Comparison of ENCODE assay signal across 1 fruit fly cellular context in genomic region chrX:14743819-14744218, dm6.
A peak's percentile ranks its signal among the peaks of the same experiment; 100 is the strongest.
TF ChIP-seq lines count a peak whose summit lies in the region.

No protein-coding gene starts in this region.

TF ChIP-seq in whole organism, embryonic, 481 proteins besides CTCF, POLR2A, EP300 and RAD21 (continued from another document and continues in another):
- TF ChIP-seq CG1792 (GFP tag; optimal IDR thresholded peaks at IDR 0.05; lab: Kevin White, UChicago) (no peak), CG11723 (GFP tag; optimal IDR thresholded peaks at IDR 0.05; lab: Kevin White, UChicago) (no peak), slou (GFP tag; optimal IDR thresholded peaks at IDR 0.05; lab: Kevin White, UChicago) (no peak), CG10321 (GFP tag; IDR thresholded peaks at IDR 0.05; lab: Robert Waterston, UW) (no peak), CG15269 (tag; optimal IDR thresholded peaks at IDR 0.05; lab: Kevin White, UChicago) (peak; percentile 55), NC2α (GFP tag; optimal IDR thresholded peaks at IDR 0.05; lab: Kevin White, UChicago) (no peak), kah (GFP tag; optimal IDR thresholded peaks at IDR 0.05; lab: Kevin White, UChicago) (peak; percentile 50), Nf-YB (GFP tag; optimal IDR thresholded peaks at IDR 0.05; lab: Kevin White, UChicago) (peak; percentile 49), CG15011 (GFP tag; optimal IDR thresholded peaks at IDR 0.05; lab: Kevin White, UChicago) (peak; percentile 14), CG7745 (tag; optimal IDR thresholded peaks at IDR 0.05; lab: Kevin White, UChicago) (no peak), CG3995 (GFP tag; optimal IDR thresholded peaks at IDR 0.05; lab: Kevin White, UChicago) (no peak), Awh (GFP tag; IDR thresholded peaks at IDR 0.05; lab: Robert Waterston, UW) (0 out of 2 replicates have a peak, but pooled peaks have one; percentile 25), mld (GFP tag; IDR thresholded peaks at IDR 0.05; lab: Robert Waterston, UW; ENCODE audit: partially characterized antibody) (no peak), gsb (GFP tag; IDR thresholded peaks at IDR 0.05; lab: Robert Waterston, UW) (no peak), Atf3 (GFP tag; optimal IDR thresholded peaks at IDR 0.05; lab: Kevin White, UChicago) (no peak), kay (GFP tag; optimal IDR thresholded peaks at IDR 0.05; lab: Kevin White, UChicago) (no peak), ap (GFP tag; IDR thresholded peaks at IDR 0.05; lab: Robert Waterston, UW) (0 out of 2 replicates have a peak, but pooled peaks have one; percentile 26), stwl (tag; optimal IDR thresholded peaks at IDR 0.05; lab: Kevin White, UChicago) (no peak), CoRest (tag; optimal IDR thresholded peaks at IDR 0.05; lab: Kevin White, UChicago) (peak; percentile 64), Blimp-1 (GFP tag; optimal IDR thresholded peaks at IDR 0.05; lab: Kevin White, UChicago) (peak; percentile 64), CG1233 (GFP tag; optimal IDR thresholded peaks at IDR 0.05; lab: Kevin White, UChicago) (peak; percentile 12), fru (optimal IDR thresholded peaks at IDR 0.05; lab: Kevin White, UChicago) (no peak), CG31365 (tag; optimal IDR thresholded peaks at IDR 0.05; lab: Kevin White, UChicago) (no peak), aop (GFP tag; IDR thresholded peaks at IDR 0.05; lab: Robert Waterston, UW) (no peak), ewg (GFP tag; optimal IDR thresholded peaks at IDR 0.05; lab: Kevin White, UChicago) (no peak), sisA (GFP tag; IDR thresholded peaks at IDR 0.05; lab: Robert Waterston, UW) (peak; percentile 40; the same call in 1 of the 2 replicates), CG5953 (GFP tag; IDR thresholded peaks at IDR 0.05; lab: Robert Waterston, UW) (no peak), tll (GFP tag; optimal IDR thresholded peaks at IDR 0.05; lab: Kevin White, UChicago) (no peak), CG9797 (GFP tag; optimal IDR thresholded peaks at IDR 0.05; lab: Kevin White, UChicago) (no peak), YL-1 (GFP tag; optimal IDR thresholded peaks at IDR 0.05; lab: Kevin White, UChicago) (no peak), Atf6 (GFP tag; IDR thresholded peaks at IDR 0.05; lab: Robert Waterston, UW) (no peak; the same call in 1 of the 2 replicates), Atf-2 (GFP tag; optimal IDR thresholded peaks at IDR 0.05; lab: Kevin White, UChicago) (no peak), CG10274 (GFP tag; optimal IDR thresholded peaks at IDR 0.05; lab: Kevin White, UChicago) (no peak), Optix (GFP tag; IDR thresholded peaks at IDR 0.05; lab: Robert Waterston, UW) (0 out of 3 replicates have a peak, but pooled peaks have one; percentile 34), CG30431 (GFP tag; optimal IDR thresholded peaks at IDR 0.05; lab: Kevin White, UChicago) (peak; percentile 3), Max (GFP tag; optimal IDR thresholded peaks at IDR 0.05; lab: Kevin White, UChicago) (peak; percentile 27), Meics (GFP tag; optimal IDR thresholded peaks at IDR 0.05; lab: Kevin White, UChicago) (peak; percentile 43), CG14050 (GFP tag; IDR thresholded peaks at IDR 0.05; lab: Robert Waterston, UW) (no peak), gro (GFP tag; optimal IDR thresholded peaks at IDR 0.05; lab: Kevin White, UChicago) (no peak), Hey (tag; optimal IDR thresholded peaks at IDR 0.05; lab: Kevin White, UChicago) (no peak), bigmax (GFP tag; optimal IDR thresholded peaks at IDR 0.05; lab: Kevin White, UChicago) (no peak), CG11504 (tag; optimal IDR thresholded peaks at IDR 0.05; lab: Kevin White, UChicago) (peak; percentile 75), CG3281 (GFP tag; optimal IDR thresholded peaks at IDR 0.05; lab: Kevin White, UChicago) (peak; percentile 10), Xrp1 (GFP tag; IDR thresholded peaks at IDR 0.05; lab: Robert Waterston, UW) (peak; percentile 81), Lhr (GFP tag; optimal IDR thresholded peaks at IDR 0.05; lab: Kevin White, UChicago) (no peak), chif (GFP tag; optimal IDR thresholded peaks at IDR 0.05; lab: Kevin White, UChicago) (no peak), nau (GFP tag; optimal IDR thresholded peaks at IDR 0.05; lab: Kevin White, UChicago) (peak; percentile 22), ara (GFP tag; IDR thresholded peaks at IDR 0.05; lab: Robert Waterston, UW) (peak; percentile 67), vnd (GFP tag; IDR thresholded peaks at IDR 0.05; lab: Robert Waterston, UW; ENCODE audit: partially characterized antibody) (no peak), Sox102F (GFP tag; optimal IDR thresholded peaks at IDR 0.05; lab: Kevin White, UChicago) (peak; percentile 64), sob (GFP tag; IDR thresholded peaks at IDR 0.05; lab: Robert Waterston, UW) (no peak), Aef1 (GFP tag; IDR thresholded peaks at IDR 0.05; lab: Robert Waterston, UW) (peak; percentile 37; the same call in 1 of the 3 replicates), cas (GFP tag; IDR thresholded peaks at IDR 0.05; lab: Robert Waterston, UW) (no peak), Jarid2 (GFP tag; optimal IDR thresholded peaks at IDR 0.05; lab: Kevin White, UChicago) (peak; percentile 33), CG10209 (GFP tag; optimal IDR thresholded peaks at IDR 0.05; lab: Kevin White, UChicago) (peak; percentile 54), ab (GFP tag; optimal IDR thresholded peaks at IDR 0.05; lab: Kevin White, UChicago) (no peak), CG11456 (GFP tag; IDR thresholded peaks at IDR 0.05; lab: Robert Waterston, UW) (no peak), CG18599 (GFP tag; optimal IDR thresholded peaks at IDR 0.05; lab: Kevin White, UChicago) (peak; percentile 61), CG34224 (GFP tag; IDR thresholded peaks at IDR 0.05; lab: Robert Waterston, UW; ENCODE audit: partially characterized antibody) (no peak), CG14710 (tag; optimal IDR thresholded peaks at IDR 0.05; lab: Kevin White, UChicago) (peak; percentile 68), Dad (GFP tag; optimal IDR thresholded peaks at IDR 0.05; lab: Kevin White, UChicago) (no peak), Dip3 (GFP tag; optimal IDR thresholded peaks at IDR 0.05; lab: Kevin White, UChicago) (no peak), prd (optimal IDR thresholded peaks at IDR 0.05; lab: Kevin White, UChicago) (no peak), prd (GFP tag; IDR thresholded peaks at IDR 0.05; lab: Robert Waterston, UW) (peak; percentile 77), so (GFP tag; IDR thresholded peaks at IDR 0.05; lab: Robert Waterston, UW) (peak; percentile 20; the same call in 1 of the 3 replicates), Ptx1 (GFP tag; IDR thresholded peaks at IDR 0.05; lab: Robert Waterston, UW) (peak; percentile 54), Vsx1 (GFP tag; optimal IDR thresholded peaks at IDR 0.05; lab: Kevin White, UChicago) (no peak), zfh2 (GFP tag; optimal IDR thresholded peaks at IDR 0.05; lab: Kevin White, UChicago) (no peak), Sox100B (GFP tag; optimal IDR thresholded peaks at IDR 0.05; lab: Kevin White, UChicago) (peak; percentile 74), CG6272 (GFP tag; IDR thresholded peaks at IDR 0.05; lab: Robert Waterston, UW) (no peak), Rx (GFP tag; IDR thresholded peaks at IDR 0.05; lab: Robert Waterston, UW) (no peak), Camta (GFP tag; optimal IDR thresholded peaks at IDR 0.05; lab: Kevin White, UChicago) (no peak), CG1024 (GFP tag; IDR thresholded peaks at IDR 0.05; lab: Robert Waterston, UW) (0 out of 2 replicates have a peak, but pooled peaks have one; percentile 31), onecut (GFP tag; IDR thresholded peaks at IDR 0.05; lab: Robert Waterston, UW) (peak; percentile 45; the same call in 1 of the 2 replicates), sim (GFP tag; IDR thresholded peaks at IDR 0.05; lab: Robert Waterston, UW) (no peak), MBD-R2 (GFP tag; IDR thresholded peaks at IDR 0.05; lab: Robert Waterston, UW) (no peak), Trl (optimal IDR thresholded peaks at IDR 0.05; lab: Kevin White, UChicago) (no peak), Trl (GFP tag; optimal IDR thresholded peaks at IDR 0.05; lab: Kevin White, UChicago) (no peak), CG11398 (GFP tag; optimal IDR thresholded peaks at IDR 0.05; lab: Kevin White, UChicago) (no peak), gcm2 (GFP tag; optimal IDR thresholded peaks at IDR 0.05; lab: Kevin White, UChicago) (no peak), CG1602 (GFP tag; optimal IDR thresholded peaks at IDR 0.05; lab: Kevin White, UChicago) (no peak), CG3838 (GFP tag; optimal IDR thresholded peaks at IDR 0.05; lab: Kevin White, UChicago) (no peak), sc (optimal IDR thresholded peaks at IDR 0.05; lab: Kevin White, UChicago) (no peak), sc (GFP tag; optimal IDR thresholded peaks at IDR 0.05; lab: Kevin White, UChicago) (peak; percentile 33), ttk (GFP tag; IDR thresholded peaks at IDR 0.05; lab: Robert Waterston, UW) (no peak; the same call in 1 of the 2 replicates), CG3726 (GFP tag; IDR thresholded peaks at IDR 0.05; lab: Robert Waterston, UW) (no peak), Spps (tag; optimal IDR thresholded peaks at IDR 0.05; lab: Kevin White, UChicago) (peak; percentile 21), CG10267 (tag; optimal IDR thresholded peaks at IDR 0.05; lab: Kevin White, UChicago) (peak; percentile 63), Usf (GFP tag; optimal IDR thresholded peaks at IDR 0.05; lab: Kevin White, UChicago) (no peak), CG17612 (GFP tag; IDR thresholded peaks at IDR 0.05; lab: Robert Waterston, UW) (no peak), CG10543 (GFP tag; optimal IDR thresholded peaks at IDR 0.05; lab: Kevin White, UChicago) (peak; percentile 8), twi (tag; optimal IDR thresholded peaks at IDR 0.05; lab: Kevin White, UChicago) (no peak), Neu2 (GFP tag; optimal IDR thresholded peaks at IDR 0.05; lab: Kevin White, UChicago; ENCODE audit: borderline replicate concordance) (no peak), PHDP (tag; optimal IDR thresholded peaks at IDR 0.05; lab: Kevin White, UChicago) (peak; percentile 55), zen2 (GFP tag; IDR thresholded peaks at IDR 0.05; lab: Robert Waterston, UW; ENCODE audit: partially characterized antibody) (no peak), ssp (GFP tag; IDR thresholded peaks at IDR 0.05; lab: Robert Waterston, UW) (no peak), jing (GFP tag; optimal IDR thresholded peaks at IDR 0.05; lab: Kevin White, UChicago) (peak; percentile 4), luna (GFP tag; optimal IDR thresholded peaks at IDR 0.05; lab: Kevin White, UChicago) (no peak), CG17359 (tag; optimal IDR thresholded peaks at IDR 0.05; lab: Kevin White, UChicago) (peak; percentile 54), Poxn (GFP tag; IDR thresholded peaks at IDR 0.05; lab: Robert Waterston, UW) (no peak), CG16813 (GFP tag; IDR thresholded peaks at IDR 0.05; lab: Robert Waterston, UW; ENCODE audit: partially characterized antibody) (0 out of 3 replicates have a peak, but pooled peaks have one; percentile 24), trem (tag; optimal IDR thresholded peaks at IDR 0.05; lab: Kevin White, UChicago) (peak; percentile 54), tin (GFP tag; optimal IDR thresholded peaks at IDR 0.05; lab: Kevin White, UChicago) (peak; percentile 25), gcm (GFP tag; optimal IDR thresholded peaks at IDR 0.05; lab: Kevin White, UChicago) (peak; percentile 38), CG12219 (GFP tag; optimal IDR thresholded peaks at IDR 0.05; lab: Kevin White, UChicago) (peak; percentile 15), ATbp (GFP tag; optimal IDR thresholded peaks at IDR 0.05; lab: Kevin White, UChicago) (peak; percentile 48), Lpt (GFP tag; optimal IDR thresholded peaks at IDR 0.05; lab: Kevin White, UChicago) (no peak), fu2 (GFP tag; optimal IDR thresholded peaks at IDR 0.05; lab: Kevin White, UChicago) (no peak), CG12104 (GFP tag; optimal IDR thresholded peaks at IDR 0.05; lab: Kevin White, UChicago) (peak; percentile 3), CG11560 (tag; IDR thresholded peaks at IDR 0.05; lab: Robert Waterston, UW) (no peak), CG16815 (GFP tag; optimal IDR thresholded peaks at IDR 0.05; lab: Kevin White, UChicago) (peak; percentile 34), CG3847 (GFP tag; IDR thresholded peaks at IDR 0.05; lab: Robert Waterston, UW) (no peak), CG12071 (GFP tag; optimal IDR thresholded peaks at IDR 0.05; lab: Kevin White, UChicago) (no peak), HmgZ (tag; optimal IDR thresholded peaks at IDR 0.05; lab: Kevin White, UChicago) (no peak), CrebB (tag; optimal IDR thresholded peaks at IDR 0.05; lab: Kevin White, UChicago) (no peak), ranshi (GFP tag; IDR thresholded peaks at IDR 0.05; lab: Robert Waterston, UW) (peak; percentile 46; the same call in 1 of the 2 replicates), CG10654 (GFP tag; optimal IDR thresholded peaks at IDR 0.05; lab: Kevin White, UChicago) (peak; percentile 6), cwo (GFP tag; optimal IDR thresholded peaks at IDR 0.05; lab: Kevin White, UChicago) (peak; percentile 19), CG14014 (GFP tag; IDR thresholded peaks at IDR 0.05; lab: Robert Waterston, UW) (no peak), CG13775 (GFP tag; optimal IDR thresholded peaks at IDR 0.05; lab: Kevin White, UChicago) (peak; percentile 36), caup (GFP tag; optimal IDR thresholded peaks at IDR 0.05; lab: Kevin White, UChicago; ENCODE audit: severe bottlenecking) (peak; percentile 8), Sin3A (optimal IDR thresholded peaks at IDR 0.05; lab: Kevin White, UChicago) (no peak), Side (GFP tag; optimal IDR thresholded peaks at IDR 0.05; lab: Kevin White, UChicago) (no peak), vvl (GFP tag; IDR thresholded peaks at IDR 0.05; lab: Robert Waterston, UW) (peak; percentile 45), pita (GFP tag; optimal IDR thresholded peaks at IDR 0.05; lab: Kevin White, UChicago) (no peak), CG11247 (GFP tag; IDR thresholded peaks at IDR 0.05; lab: Robert Waterston, UW) (0 out of 2 replicates have a peak, but pooled peaks have one; percentile 36), Fer2 (tag; optimal IDR thresholded peaks at IDR 0.05; lab: Kevin White, UChicago) (no peak), CG2202 (tag; optimal IDR thresholded peaks at IDR 0.05; lab: Kevin White, UChicago) (peak; percentile 32), CG7928 (GFP tag; optimal IDR thresholded peaks at IDR 0.05; lab: Kevin White, UChicago) (no peak), CG34422 (GFP tag; IDR thresholded peaks at IDR 0.05; lab: Robert Waterston, UW) (peak; percentile 62; the same call in 1 of the 3 replicates), CG6854 (GFP tag; optimal IDR thresholded peaks at IDR 0.05; lab: Kevin White, UChicago) (no peak), CG7271 (tag; optimal IDR thresholded peaks at IDR 0.05; lab: Kevin White, UChicago) (no peak), ems (GFP tag; optimal IDR thresholded peaks at IDR 0.05; lab: Kevin White, UChicago) (peak; percentile 6), sima (GFP tag; optimal IDR thresholded peaks at IDR 0.05; lab: Kevin White, UChicago) (no peak)
